Fruit fly (Drosophila melanogaster) whole organism, pupa: ENCODE measurements around the gene CG10232.

ENCODE experiments used
- CG13204 ChIP-seq: fragments of 200-800 bp; sonication (Bioruptor generic); optimal IDR thresholded peaks from 2 replicates; lab custom pipeline; 2018; ENCODE audit warnings: missing biosample characterization, mild to moderate bottlenecking, missing genetic modification characterization, moderate library complexity
- CG15710 ChIP-seq: fragments of 200-800 bp; sonication (Bioruptor generic); optimal IDR thresholded peaks from 2 replicates; lab custom pipeline; 2018; ENCODE audit warnings: missing biosample characterization, mild to moderate bottlenecking, missing genetic modification characterization, moderate library complexity
- CG32121 ChIP-seq: fragments of 200-800 bp; sonication (Bioruptor generic); IDR thresholded peaks from 2 replicates; pipeline ENCODE4 v1.3.6; 2022; ENCODE audit warnings: missing biosample characterization, missing genetic modification characterization
- CG34367 ChIP-seq: fragments of 200-800 bp; sonication (Bioruptor generic); optimal IDR thresholded peaks from 2 replicates; lab custom pipeline; 2018; ENCODE audit warnings: missing biosample characterization, mild to moderate bottlenecking, missing genetic modification characterization
- CG8301 ChIP-seq: fragments of 200-800 bp; sonication (Bioruptor generic); optimal IDR thresholded peaks from 2 replicates; lab custom pipeline; 2018; ENCODE audit warnings: missing biosample characterization, mild to moderate bottlenecking, missing genetic modification characterization
- CG9948 ChIP-seq: fragments of 200-800 bp; sonication (Bioruptor generic); optimal IDR thresholded peaks from 2 replicates; lab custom pipeline; 2018; ENCODE audit warnings: missing biosample characterization, mild to moderate bottlenecking, missing genetic modification characterization, moderate library complexity
- Pif1A ChIP-seq: fragments of 200-800 bp; sonication (Bioruptor generic); optimal IDR thresholded peaks from 3 replicates; lab custom pipeline; 2016; ENCODE audit warnings: missing biosample characterization, missing genetic modification characterization
- Pif1B ChIP-seq: fragments of 200-800 bp; sonication (Bioruptor generic); optimal IDR thresholded peaks from 3 replicates; lab custom pipeline; 2016; ENCODE audit warnings: missing biosample characterization, missing genetic modification characterization

dm6 chr3R:23733771-23734170 lies 12.3 kb upstream of the CG10232 start:
- no peak for TF ChIP-seq CG13204
- no peak for TF ChIP-seq CG9948
- TF ChIP-seq CG34367 (tag; lab: Kevin White, UChicago): no peak
- no peak for TF ChIP-seq CG8301 (tag; lab: Kevin White, UChicago)
- no peak for TF ChIP-seq CG32121
- no peak for TF ChIP-seq Pif1B (GFP tag; lab: Kevin White, UChicago)
- TF ChIP-seq CG15710: no peak
- no peak for TF ChIP-seq Pif1A
